Fruit fly (Drosophila melanogaster): ENCODE data around the gene CG42342.

- no peak for TF ChIP-seq Crg-1 (GFP tag; optimal IDR thresholded peaks at IDR 0.05)
- no peak for TF ChIP-seq cic (GFP tag; optimal IDR thresholded peaks at IDR 0.05)
- TF ChIP-seq Clk (GFP tag; optimal IDR thresholded peaks at IDR 0.05) = no peak
- TF ChIP-seq CG7045 (GFP tag; optimal IDR thresholded peaks at IDR 0.05) = no peak
- peak; percentile 94 for TF ChIP-seq pad (GFP tag; optimal IDR thresholded peaks at IDR 0.05)
Observed at dm6 chr3R:16500919-16501851, 1.4 kb upstream of the CG42342 start, which contains the start of gene Decay.
